Fruit fly (Drosophila melanogaster): Measurements from ENCODE around the gene arm.

- TF ChIP-seq CG8478 (optimal IDR thresholded peaks at IDR 0.05), result no peak
- no peak for TF ChIP-seq psq (optimal IDR thresholded peaks at IDR 0.05)
- TF ChIP-seq pan (optimal IDR thresholded peaks at IDR 0.05), result no peak
- no peak for TF ChIP-seq EcR (GFP tag; optimal IDR thresholded peaks at IDR 0.05)
- TF ChIP-seq usp (GFP tag; optimal IDR thresholded peaks at IDR 0.05), result no peak
- TF ChIP-seq Dll (optimal IDR thresholded peaks at IDR 0.05), result no peak
Observed at dm6 chrX:1854873-1855272, 45.6 kb downstream of the arm start.
